Worm (Caenorhabditis elegans) whole organism, L3 larva: ENCODE measurements around the gene mboa-3.

Source experiments
- pqm-1 ChIP-seq: fragments of 150-350 bp; optimal IDR thresholded peaks from 2 replicates; lab custom pipeline; 2017; ENCODE audit warnings: missing biosample characterization, missing genetic modification characterization, inconsistent platforms
- snpc-4 ChIP-seq: fragments of 150-350 bp; optimal IDR thresholded peaks from 2 replicates; lab custom pipeline; 2014; ENCODE audit warnings: missing biosample characterization, missing genetic modification characterization
- unc-62 ChIP-seq: fragments of 150-350 bp; sonication (generic microtip); optimal IDR thresholded peaks from 4 replicates; lab custom pipeline; 2014; ENCODE audit warnings: missing biosample characterization, missing genetic modification reagents, missing genetic modification characterization

DNA sequence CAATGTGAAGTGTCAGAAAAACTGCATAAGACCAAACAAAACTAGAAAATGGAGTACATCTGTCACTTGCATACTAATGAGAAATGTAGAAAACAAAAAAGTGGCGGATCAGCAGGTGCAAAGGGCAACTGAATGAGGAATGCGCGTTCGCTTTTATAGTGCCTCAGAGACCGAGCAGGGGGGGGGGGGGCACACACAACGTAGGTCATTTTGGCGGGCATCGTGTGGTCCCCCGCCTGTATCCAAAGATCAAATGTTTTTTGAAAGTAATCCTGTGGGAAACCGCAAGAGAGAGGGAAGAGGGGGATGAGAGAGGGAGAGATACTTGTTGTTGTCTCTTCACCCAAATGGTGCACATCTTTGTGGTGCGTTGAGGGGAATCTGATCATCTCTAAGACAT, 4.3 kb downstream of the mboa-3 start:
- TF ChIP-seq snpc-4 (no peak), unc-62 (GFP tag; lab: Kevin White, UChicago) (no peak), pqm-1 (no peak)
